Fruit fly (Drosophila melanogaster) ovary, adult (tissue): ENCODE measurements around the gene CG43339.

Source experiments
- CG17801 ChIP-seq: fragments of 200-800 bp; optimal IDR thresholded peaks from 2 replicates; lab custom pipeline; 2019; ENCODE audit warnings: missing biosample characterization, mild to moderate bottlenecking, missing genetic modification characterization, moderate library complexity; ENCODE audit not compliant: partially characterized antibody

The CG43339 gene

DNA sequence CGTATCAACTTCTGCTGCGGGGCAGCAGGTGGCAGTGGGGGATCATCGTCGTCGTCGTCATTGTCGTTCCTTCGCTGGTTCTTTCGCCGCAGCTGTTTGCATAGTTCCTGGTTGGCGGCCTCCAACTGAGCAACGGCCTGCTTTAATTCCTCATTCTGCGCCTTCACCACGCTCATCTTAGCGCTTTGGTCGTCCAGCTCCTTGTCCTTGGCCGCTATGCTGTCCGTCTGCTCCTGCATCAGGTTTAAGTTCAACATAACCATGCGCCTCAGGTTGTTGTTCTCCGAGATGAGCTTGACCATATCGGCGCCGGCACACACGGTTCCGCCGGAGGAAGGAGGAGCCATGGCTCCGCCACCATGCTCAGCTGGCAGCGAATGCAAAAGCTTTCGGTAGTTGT, 14.7 kb upstream of the CG43339 start:
- no peak for TF ChIP-seq CG17801 (GFP tag; lab: Kevin White, UChicago)

- no peak for TF ChIP-seq CG17801 (GFP tag; lab: Kevin White, UChicago)
These were observed 8.8 kb upstream of the CG43339 start, which contains the start of gene tos for dm6 chr2L:18681903-18682302. tos (minus strand) TSS chr2L:18682075.

- no peak for TF ChIP-seq CG17801 (GFP tag; lab: Kevin White, UChicago)
These were observed 5.0 kb upstream of the CG43339 start for dm6 chr2L:18677910-18678639.

DNA sequence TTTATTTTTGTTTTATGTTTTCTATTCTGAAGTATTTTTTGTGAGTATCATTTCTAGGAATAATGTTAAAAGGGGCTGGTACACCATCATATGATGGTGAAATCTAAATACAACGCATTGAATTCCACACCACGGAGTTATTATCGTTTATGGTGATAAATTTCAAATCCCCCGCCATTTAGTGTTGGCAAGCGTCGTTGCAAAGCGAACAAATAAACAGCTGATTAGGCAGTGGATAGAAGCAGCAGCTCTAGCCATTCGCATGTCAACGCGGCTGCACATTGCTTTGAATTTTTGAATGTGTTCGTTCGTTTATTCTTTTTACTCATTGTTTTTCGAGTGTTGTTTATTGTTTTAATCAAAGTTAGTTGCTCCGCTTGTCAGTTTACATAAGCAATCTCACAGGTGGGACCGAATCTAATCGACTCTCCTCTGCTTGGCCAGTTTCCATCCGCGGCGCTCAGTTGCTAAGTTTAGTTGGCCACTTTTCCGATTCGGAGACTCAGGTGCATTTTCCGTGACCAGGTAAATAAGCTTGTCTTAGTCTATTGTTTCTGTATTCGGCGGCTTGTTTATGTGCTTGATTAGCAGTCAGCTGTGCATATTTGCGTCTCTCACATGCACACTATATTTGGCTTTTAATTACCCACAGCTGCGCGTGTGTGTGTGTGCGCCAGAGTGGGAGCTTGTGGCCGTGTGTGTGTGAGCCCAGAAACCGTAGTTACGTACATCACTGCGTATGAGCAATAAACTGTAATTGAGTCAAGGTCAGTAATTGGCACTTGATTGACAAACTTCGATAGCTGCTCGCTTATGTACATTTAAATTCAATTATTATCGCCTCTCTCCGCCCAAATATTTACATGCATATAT, 4.1 kb upstream of the CG43339 start, which contains the start of the genes Mst36Fa and CG31751:
Mst36Fa (minus strand) TSS at position 51 of the 873 bp plus-strand sequence.
CG31751 (plus strand) TSS at position 274 of the 873 bp plus-strand sequence.
- peak; percentile 4 for TF ChIP-seq CG17801 (GFP tag; lab: Kevin White, UChicago)

DNA sequence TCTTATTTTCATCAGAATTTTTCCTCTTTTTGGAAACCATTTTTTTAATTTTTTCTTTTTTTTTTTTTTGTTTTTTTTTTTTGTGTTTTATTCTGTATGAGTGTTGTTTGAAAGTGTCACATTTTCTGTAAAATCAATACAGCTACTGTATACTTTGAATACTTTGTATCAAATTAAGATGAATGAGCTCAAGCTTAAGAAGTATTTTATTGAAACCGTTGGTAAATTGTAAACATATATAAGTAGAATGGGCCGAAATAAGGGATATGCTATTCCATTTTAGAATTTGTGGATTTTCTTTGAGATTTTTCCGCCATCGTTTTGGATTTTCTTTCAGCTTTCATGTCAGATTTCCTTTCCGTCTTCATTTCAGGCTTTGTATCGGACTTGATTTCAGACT, 1.9 kb upstream of the CG43339 start, which contains the start of gene Mst36Fb:
Mst36Fb (minus strand) TSS at position 101 of the 400 bp plus-strand sequence.
- TF ChIP-seq CG17801 (GFP tag; lab: Kevin White, UChicago): no peak

dm6 chr2L:18671146-18671545, 1.9 kb downstream of the CG43339 start, which contains the start of gene CG43338:
CG43338 (minus strand) TSS chr2L:18671246.
- no peak for TF ChIP-seq CG17801 (GFP tag; lab: Kevin White, UChicago)

- no peak for TF ChIP-seq CG17801 (GFP tag; lab: Kevin White, UChicago)
These were observed 7.0 kb downstream of the CG43339 start for dm6 chr2L:18665952-18666606.

DNA sequence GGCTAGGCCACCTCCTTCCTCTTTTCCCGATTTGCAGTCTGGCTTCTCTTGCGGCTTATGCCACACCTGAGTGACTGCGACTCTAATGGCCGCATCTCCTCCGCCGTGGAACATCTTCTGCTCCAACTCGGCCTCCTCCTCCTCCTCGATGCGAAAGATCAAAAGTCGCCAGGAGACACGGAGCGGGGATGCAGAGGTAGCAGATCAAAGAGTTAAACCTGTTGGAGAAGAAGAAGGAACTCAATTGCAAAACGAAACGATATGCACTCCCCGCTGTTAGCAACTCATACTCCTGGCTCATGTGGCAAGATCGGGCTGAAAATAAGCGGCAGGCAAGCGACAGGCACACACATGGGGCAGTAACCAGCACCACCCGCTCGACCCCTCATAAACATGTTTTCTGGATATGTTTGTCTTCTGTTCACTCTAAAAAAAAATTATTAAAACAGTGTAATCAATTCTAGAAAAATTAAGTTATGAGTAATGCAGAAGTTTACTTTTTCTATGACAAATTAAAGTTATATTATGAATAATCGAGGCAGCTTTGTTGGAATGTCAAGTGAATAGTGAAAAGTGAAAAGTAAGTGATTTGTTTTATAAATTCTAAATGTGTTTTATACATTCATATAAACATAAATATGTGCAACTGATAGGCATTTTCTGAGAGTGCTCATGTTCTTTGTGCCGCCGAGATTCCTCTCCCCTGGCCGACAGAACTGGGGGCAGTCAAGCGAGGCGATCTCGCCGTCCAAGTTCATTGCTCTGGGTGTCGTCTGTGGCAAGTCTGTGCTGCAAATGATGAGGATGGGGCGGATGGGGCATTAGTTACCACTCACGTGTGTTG, 8.2 kb downstream of the CG43339 start:
- TF ChIP-seq CG17801 (GFP tag; lab: Kevin White, UChicago): no peak

DNA sequence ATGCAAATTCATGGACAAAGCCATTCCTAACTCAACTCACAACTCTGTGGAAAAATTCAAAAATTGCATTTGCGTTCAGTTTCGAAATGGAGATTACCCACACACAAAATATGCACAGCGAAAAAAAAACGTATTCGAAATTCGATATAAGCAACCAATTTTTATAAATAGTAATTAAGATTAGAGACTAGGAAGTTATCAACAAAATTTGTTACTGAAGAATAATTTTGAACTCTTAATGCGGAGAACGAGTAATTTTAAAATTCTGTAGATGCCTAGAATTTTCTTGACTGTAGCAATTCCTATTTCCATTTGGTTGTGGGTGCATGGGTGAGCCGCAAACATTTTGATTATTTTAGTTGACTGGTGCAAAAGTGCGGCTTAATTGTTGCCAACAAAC, 9.7 kb downstream of the CG43339 start:
- TF ChIP-seq CG17801 (GFP tag; lab: Kevin White, UChicago): no peak

DNA sequence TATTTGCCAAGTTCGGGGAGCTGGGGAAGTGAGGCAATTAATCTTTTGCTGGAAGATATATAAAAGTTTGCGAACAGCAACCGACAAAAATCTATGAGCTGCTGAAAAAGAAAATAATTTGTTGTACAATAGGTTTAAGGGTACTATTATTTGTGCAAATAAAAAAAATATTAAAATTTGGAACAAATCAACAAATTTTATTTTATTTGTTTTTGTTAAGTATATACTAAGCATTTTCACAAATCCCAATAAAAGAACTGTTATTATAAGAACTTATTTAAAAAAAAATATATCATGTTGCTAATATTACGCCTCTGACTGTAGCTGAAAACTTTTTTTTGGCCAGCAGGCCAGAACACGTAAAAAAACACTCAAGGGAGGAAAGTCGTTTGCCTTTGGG, 15.0 kb downstream of the CG43339 start:
- no peak for TF ChIP-seq CG17801 (GFP tag; lab: Kevin White, UChicago)

DNA sequence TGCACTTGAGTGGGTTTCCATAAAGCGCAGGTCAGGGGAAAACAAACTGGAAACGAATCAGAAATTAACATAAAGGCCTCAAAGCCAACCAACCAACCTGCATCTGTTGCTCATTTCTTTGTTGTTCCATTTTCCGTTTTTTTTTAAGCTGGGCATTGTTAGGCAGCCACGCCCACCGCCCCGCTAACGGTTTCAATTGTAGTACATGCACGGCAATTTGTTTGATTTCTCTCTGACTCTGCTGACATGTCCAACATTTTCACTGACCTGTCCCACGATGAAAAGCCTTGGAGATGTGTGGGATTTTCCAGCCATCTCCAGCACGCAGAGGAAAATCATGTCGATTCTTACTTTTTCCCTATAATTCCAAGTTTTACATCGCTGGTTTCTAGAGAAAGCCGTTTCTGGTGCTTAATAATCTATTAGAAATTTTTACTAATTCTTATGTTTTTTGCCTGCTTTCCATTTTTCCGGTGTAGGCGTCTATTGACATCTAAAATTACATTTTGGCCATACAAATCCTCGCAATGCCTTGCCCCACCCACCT, 16.3 kb downstream of the CG43339 start:
- no peak for TF ChIP-seq CG17801 (GFP tag; lab: Kevin White, UChicago)

DNA sequence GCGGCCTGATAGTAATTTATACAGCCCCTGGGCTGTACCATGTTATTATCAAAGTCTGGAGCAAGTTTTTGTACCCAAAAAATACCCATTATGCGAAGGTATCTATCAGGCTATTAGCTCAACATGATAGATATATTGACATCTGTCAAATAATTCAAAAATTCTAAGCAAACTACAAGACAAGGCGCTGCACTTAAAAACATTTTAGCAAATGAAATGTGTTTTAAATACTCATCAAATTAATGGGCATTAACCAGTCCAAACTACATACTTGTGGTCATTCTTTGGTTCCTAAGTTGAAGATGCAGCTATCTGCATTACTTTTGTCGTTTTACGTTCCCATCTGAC, 19.8 kb downstream of the CG43339 start:
- TF ChIP-seq CG17801 (GFP tag; lab: Kevin White, UChicago): no peak

DNA sequence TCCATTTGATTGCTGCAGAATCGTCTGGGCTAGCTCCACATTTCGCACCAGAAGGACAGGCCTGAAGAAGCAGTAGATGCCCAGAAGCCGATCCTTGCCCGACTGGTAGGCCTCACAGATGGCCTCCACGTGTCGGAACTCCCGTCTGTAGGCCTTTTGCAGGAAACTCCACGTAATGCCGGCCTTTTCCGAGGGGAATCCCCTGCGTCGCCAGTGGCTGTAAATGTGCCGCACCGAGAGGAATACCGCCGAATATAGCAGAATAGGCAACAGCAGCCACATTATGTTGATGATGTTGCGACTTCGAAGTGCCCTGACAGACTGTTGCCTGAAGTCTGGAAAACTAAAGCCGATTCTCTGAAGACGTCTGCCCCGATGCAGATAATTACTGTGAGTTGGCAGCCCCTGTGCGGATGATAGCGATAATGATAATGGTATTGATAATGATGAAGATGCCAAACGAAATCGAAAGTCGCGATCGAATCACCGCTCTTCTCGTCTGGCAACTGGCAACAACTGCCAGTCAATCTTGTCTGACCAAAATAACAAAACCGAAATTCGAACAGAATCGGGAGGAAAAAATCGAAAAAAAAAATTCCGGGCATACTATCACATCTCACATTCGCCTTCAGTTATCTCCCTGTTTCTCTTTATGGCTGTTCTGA, 20.3 kb downstream of the CG43339 start, which contains the start of gene Cyp310a1:
Cyp310a1 (minus strand) TSS at position 348 of the 665 bp plus-strand sequence.
- TF ChIP-seq CG17801 (GFP tag; lab: Kevin White, UChicago): no peak
